Worm (Caenorhabditis elegans): ENCODE measurements around the gene ZC239.21.

DNA sequence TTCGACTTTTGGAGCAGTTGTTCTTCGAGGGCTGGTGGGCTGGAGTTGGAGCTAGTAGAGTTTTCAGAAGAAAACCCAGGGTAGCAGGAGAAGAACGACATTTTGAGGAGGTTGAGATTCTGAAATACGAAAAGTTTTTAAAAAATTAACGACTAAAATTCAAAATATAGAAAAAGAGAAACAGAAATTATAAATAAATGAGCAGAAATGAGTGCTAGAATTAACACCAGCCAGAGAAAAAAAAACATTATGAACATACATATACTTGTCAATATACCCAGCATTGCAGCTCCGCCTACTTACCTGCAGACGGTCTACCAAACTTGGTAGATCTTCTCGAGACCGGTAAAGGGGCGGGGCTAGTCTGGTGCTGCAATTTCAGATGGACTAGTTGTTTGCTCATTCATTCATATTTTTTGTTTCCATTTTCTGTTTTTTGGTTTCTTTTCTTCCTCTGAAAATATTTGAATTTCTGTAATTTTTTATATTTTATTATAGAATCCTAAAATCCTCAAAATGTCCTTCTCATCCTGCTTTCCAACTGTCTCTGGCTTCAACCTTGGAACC is at the start of gene ZC239.21, which contains the start of gene ZC239.20:
- TF ChIP-seq med-1 (GFP tag; optimal IDR thresholded peaks at IDR 0.05; ENCODE audit: insufficient read depth): no peak
- TF ChIP-seq ref-1 (GFP tag; conservative IDR thresholded peaks at IDR 0.05): no peak
- TF ChIP-seq T22C8.4 (GFP tag; IDR thresholded peaks at IDR 0.05): no peak

Data from whole organism, midembryonic.